Worm (Caenorhabditis elegans): Measurements from ENCODE around the gene E02C12.10.

- TF ChIP-seq ztf-11 (tag; optimal IDR thresholded peaks at IDR 0.05) (no peak), nhr-76 (tag; optimal IDR thresholded peaks at IDR 0.05) (no peak), bed-3 (GFP tag; optimal IDR thresholded peaks at IDR 0.05) (no peak), unc-62 (GFP tag; optimal IDR thresholded peaks at IDR 0.05) (no peak), sptf-1 (tag; optimal IDR thresholded peaks at IDR 0.05) (no peak), lsy-2 (tag; optimal IDR thresholded peaks at IDR 0.05) (no peak), lin-13 (tag; optimal IDR thresholded peaks at IDR 0.05) (no peak), zip-8 (tag; optimal IDR thresholded peaks at IDR 0.05) (no peak)
Observed at ce11 chrV:9382538-9383328, 4.5 kb upstream of the E02C12.10 start.

Measured in whole organism, mixed stage, embryonic.